Fruit fly (Drosophila melanogaster): Measurements from ENCODE around the gene CG2278.

DNA sequence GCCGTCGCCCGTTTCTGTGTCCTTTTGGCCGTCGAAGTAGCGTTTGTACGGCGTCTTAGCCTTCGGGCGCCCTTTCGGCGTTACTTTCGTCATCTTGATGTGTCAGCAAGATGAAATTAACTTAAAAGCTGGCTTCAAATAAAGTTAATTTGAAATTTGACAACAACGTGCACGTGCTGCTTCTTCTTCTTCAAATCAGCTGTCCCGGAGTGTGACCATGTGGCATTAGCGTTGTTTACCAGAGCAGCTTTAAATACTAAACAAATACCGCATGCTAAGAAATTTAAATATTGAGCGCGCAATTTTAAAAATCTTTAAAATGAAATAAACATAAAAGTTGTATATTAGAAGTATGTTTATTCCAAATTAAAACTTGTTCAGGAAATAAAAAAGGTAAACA is 49.1 kb downstream of the CG2278 start, which contains the start of gene CG2260:
- TF ChIP-seq Blimp-1 (GFP tag; optimal IDR thresholded peaks at IDR 0.05) (no peak), CG11762 (GFP tag; optimal IDR thresholded peaks at IDR 0.05; ENCODE audit: insufficient read depth) (no peak), Met (GFP tag; optimal IDR thresholded peaks at IDR 0.05) (no peak), dac (GFP tag; optimal IDR thresholded peaks at IDR 0.05) (no peak), eg (GFP tag; IDR thresholded peaks at IDR 0.05) (no peak), CG31627 (GFP tag; optimal IDR thresholded peaks at IDR 0.05) (no peak), Eip93F (GFP tag; optimal IDR thresholded peaks at IDR 0.05) (no peak), achi (GFP tag; optimal IDR thresholded peaks at IDR 0.05) (no peak), CG11902 (GFP tag; optimal IDR thresholded peaks at IDR 0.05) (no peak), CG8319 (GFP tag; optimal IDR thresholded peaks at IDR 0.05) (no peak)
